Fruit fly (Drosophila melanogaster) whole organism, prepupa: Measurements from ENCODE around the gene eIF2beta.

Experiments used
- Blimp-1 ChIP-seq: fragments of 200-800 bp; sonication (Bioruptor generic); optimal IDR thresholded peaks from 3 replicates; lab custom pipeline; 2017; ENCODE audit warnings: missing biosample characterization, missing genetic modification characterization, mild to moderate bottlenecking, moderate library complexity, missing genetic modification reagents
- CG10631 ChIP-seq: fragments of 200-800 bp; sonication (Bioruptor generic); optimal IDR thresholded peaks from 2 replicates; lab custom pipeline; 2016; ENCODE audit warnings: missing biosample characterization, missing genetic modification characterization
- CG11294 ChIP-seq: fragments of 200-800 bp; sonication (Bioruptor generic); IDR thresholded peaks from 2 replicates; pipeline ENCODE4 v1.3.6; 2022; ENCODE audit warnings: missing biosample characterization, missing genetic modification characterization
- CG11902 ChIP-seq: fragments of 200-800 bp; sonication (Bioruptor generic); optimal IDR thresholded peaks from 3 replicates; lab custom pipeline; 2016; ENCODE audit warnings: missing biosample characterization, missing genetic modification characterization
- CG15336 ChIP-seq: fragments of 200-800 bp; sonication (Bioruptor generic); IDR thresholded peaks from 2 replicates; pipeline ENCODE4 v1.3.6; 2022; ENCODE audit warnings: missing biosample characterization, missing genetic modification characterization
- CG1621 ChIP-seq: fragments of 200-800 bp; sonication (Bioruptor generic); optimal IDR thresholded peaks from 3 replicates; lab custom pipeline; 2018; ENCODE audit warnings: missing biosample characterization, mild to moderate bottlenecking, missing genetic modification characterization
- CG16779 ChIP-seq: fragments of 200-800 bp; sonication (Bioruptor generic); optimal IDR thresholded peaks from 3 replicates; lab custom pipeline; 2017; ENCODE audit warnings: missing biosample characterization, mild to moderate bottlenecking, missing genetic modification characterization
- CG3032 ChIP-seq: fragments of 200-800 bp; optimal IDR thresholded peaks from 2 replicates; lab custom pipeline; 2019; ENCODE audit warnings: missing biosample characterization, mild to moderate bottlenecking, missing genetic modification characterization, moderate library complexity
- CG32006 ChIP-seq: fragments of 200-800 bp; sonication (Bioruptor generic); optimal IDR thresholded peaks from 3 replicates; lab custom pipeline; 2017; ENCODE audit warnings: missing biosample characterization, mild to moderate bottlenecking, missing genetic modification characterization
- CG3919 ChIP-seq: fragments of 200-800 bp; sonication (Bioruptor generic); optimal IDR thresholded peaks from 3 replicates; lab custom pipeline; 2016; ENCODE audit warnings: missing biosample characterization, missing genetic modification characterization
- CG4318 ChIP-seq: fragments of 200-800 bp; sonication (Bioruptor generic); optimal IDR thresholded peaks from 3 replicates; lab custom pipeline; 2017; ENCODE audit warnings: missing biosample characterization, mild to moderate bottlenecking, missing genetic modification characterization
- CG6163 ChIP-seq: fragments of 200-800 bp; sonication (Bioruptor generic); IDR thresholded peaks from 3 replicates; pipeline ENCODE4 v1.3.6; 2022; ENCODE audit warnings: missing biosample characterization, missing genetic modification characterization
- CG6276 ChIP-seq: fragments of 200-800 bp; sonication (Bioruptor generic); optimal IDR thresholded peaks from 2 replicates; lab custom pipeline; 2017; ENCODE audit warnings: missing biosample characterization, mild to moderate bottlenecking, missing genetic modification characterization
- CG6854 ChIP-seq: fragments of 200-800 bp; sonication (Bioruptor generic); optimal IDR thresholded peaks from 2 replicates; lab custom pipeline; 2017; ENCODE audit warnings: missing biosample characterization, mild to moderate bottlenecking, missing genetic modification characterization
- CG8119 ChIP-seq: fragments of 200-800 bp; sonication (Bioruptor generic); IDR thresholded peaks from 3 replicates; pipeline ENCODE4 v1.3.6; 2022; ENCODE audit warnings: missing biosample characterization, missing genetic modification characterization
- CG8319 ChIP-seq: fragments of 200-800 bp; sonication (Bioruptor generic); optimal IDR thresholded peaks from 3 replicates; lab custom pipeline; 2016; ENCODE audit warnings: missing biosample characterization, missing genetic modification characterization
- CG8632 ChIP-seq: fragments of 200-800 bp; sonication (Bioruptor generic); optimal IDR thresholded peaks from 3 replicates; lab custom pipeline; 2016; ENCODE audit warnings: missing biosample characterization, missing genetic modification characterization
- CG9139 ChIP-seq: fragments of 200-800 bp; sonication (Bioruptor generic); optimal IDR thresholded peaks from 3 replicates; lab custom pipeline; 2017; ENCODE audit warnings: missing biosample characterization, mild to moderate bottlenecking, missing genetic modification characterization
- Eip75B ChIP-seq: fragments of 200-800 bp; sonication (Bioruptor generic); optimal IDR thresholded peaks from 3 replicates; lab custom pipeline; 2016; ENCODE audit warnings: missing biosample characterization, missing genetic modification characterization
- Eip93F ChIP-seq: fragments of 200-800 bp; sonication (Bioruptor generic); optimal IDR thresholded peaks from 2 replicates; lab custom pipeline; 2016; ENCODE audit warnings: missing biosample characterization, mild to moderate bottlenecking, missing genetic modification characterization
- Ets96B ChIP-seq: fragments of 200-800 bp; optimal IDR thresholded peaks from 2 replicates; lab custom pipeline; 2019; ENCODE audit warnings: missing biosample characterization, mild to moderate bottlenecking, missing genetic modification characterization, moderate library complexity
- Gug ChIP-seq: fragments of 200-800 bp; sonication (Bioruptor generic); IDR thresholded peaks from 2 replicates; pipeline ENCODE4 v1.3.6; 2022; ENCODE audit warnings: missing biosample characterization, missing genetic modification characterization
- Hr38 ChIP-seq: sonication (Bioruptor generic); optimal IDR thresholded peaks from 2 replicates; lab custom pipeline; 2016; ENCODE audit warnings: missing biosample characterization, missing genetic modification characterization
- Hr39 ChIP-seq: fragments of 200-800 bp; sonication (Bioruptor generic); optimal IDR thresholded peaks from 2 replicates; lab custom pipeline; 2016; ENCODE audit warnings: missing biosample characterization, missing genetic modification characterization
- Hr4 ChIP-seq: fragments of 200-800 bp; sonication (Bioruptor generic); optimal IDR thresholded peaks from 3 replicates; lab custom pipeline; 2016; ENCODE audit warnings: missing biosample characterization, missing genetic modification characterization
- Met ChIP-seq: fragments of 200-800 bp; sonication (Bioruptor generic); optimal IDR thresholded peaks from 3 replicates; lab custom pipeline; 2016; ENCODE audit warnings: missing biosample characterization, missing genetic modification characterization
- OdsH ChIP-seq: fragments of 200-800 bp; sonication (Bioruptor generic); optimal IDR thresholded peaks from 3 replicates; lab custom pipeline; 2016; ENCODE audit warnings: missing biosample characterization, missing genetic modification characterization
- Smox ChIP-seq: fragments of 200-800 bp; sonication (Bioruptor generic); optimal IDR thresholded peaks from 3 replicates; lab custom pipeline; 2016; ENCODE audit warnings: missing biosample characterization, missing genetic modification characterization
- Sox14 ChIP-seq: fragments of 200-800 bp; sonication (Bioruptor generic); optimal IDR thresholded peaks from 3 replicates; lab custom pipeline; 2016; ENCODE audit warnings: missing biosample characterization, missing genetic modification characterization
- Sox15 ChIP-seq: fragments of 200-800 bp; sonication (Bioruptor generic); optimal IDR thresholded peaks from 3 replicates; lab custom pipeline; 2016; ENCODE audit warnings: missing biosample characterization, missing genetic modification characterization
- acj6 ChIP-seq: fragments of 200-800 bp; sonication (Bioruptor generic); optimal IDR thresholded peaks from 3 replicates; lab custom pipeline; 2016; ENCODE audit warnings: missing biosample characterization, missing genetic modification characterization
- eg ChIP-seq: fragments of 200-800 bp; sonication (Bioruptor generic); IDR thresholded peaks from 3 replicates; pipeline ENCODE4 v1.3.6; 2022; ENCODE audit warnings: missing biosample characterization, missing genetic modification characterization
- esn ChIP-seq: fragments of 200-800 bp; sonication (Bioruptor generic); optimal IDR thresholded peaks from 2 replicates; lab custom pipeline; 2016; ENCODE audit warnings: missing biosample characterization, mild to moderate bottlenecking, missing genetic modification characterization, moderate library complexity
- fd59A ChIP-seq: fragments of 200-800 bp; sonication (Bioruptor generic); optimal IDR thresholded peaks from 2 replicates; lab custom pipeline; 2017; ENCODE audit warnings: missing biosample characterization, mild to moderate bottlenecking, missing genetic modification characterization, missing genetic modification reagents
- fkh ChIP-seq: fragments of 200-800 bp; sonication (Bioruptor generic); optimal IDR thresholded peaks from 3 replicates; lab custom pipeline; 2017; ENCODE audit warnings: missing biosample characterization, mild to moderate bottlenecking, missing genetic modification characterization, moderate library complexity
- net ChIP-seq: fragments of 200-800 bp; sonication (Bioruptor generic); optimal IDR thresholded peaks from 3 replicates; lab custom pipeline; 2016; ENCODE audit warnings: missing biosample characterization, missing genetic modification characterization
- salr ChIP-seq, 2 experiments: fragments of 200-800 bp; sonication (Bioruptor generic); optimal IDR thresholded peaks; 3 replicates each; lab custom pipeline; 2016 to 2018; ENCODE audit warnings: missing biosample characterization in 2 of 2, missing genetic modification characterization in 2 of 2, mild to moderate bottlenecking in 1 of 2
- spab ChIP-seq: fragments of 200-800 bp; sonication (Bioruptor generic); optimal IDR thresholded peaks from 2 replicates; lab custom pipeline; 2017; ENCODE audit warnings: missing biosample characterization, mild to moderate bottlenecking, missing genetic modification characterization, missing genetic modification reagents
- ss ChIP-seq, 2 experiments: fragments of 200-800 bp; sonication (Bioruptor generic); optimal IDR thresholded peaks; 2 replicates in 1 of 2; 3 replicates in 1 of 2; lab custom pipeline; 2017 to 2018; ENCODE audit warnings: mild to moderate bottlenecking in 2 of 2, missing biosample characterization in 2 of 2, missing genetic modification characterization in 2 of 2, moderate library complexity in 1 of 2
- svp ChIP-seq: fragments of 200-800 bp; sonication (Bioruptor generic); peaks from one replicate; lab custom pipeline; 2016; ENCODE audit warnings: missing biosample characterization, missing genetic modification characterization
- vri ChIP-seq: fragments of 200-800 bp; sonication (Bioruptor generic); optimal IDR thresholded peaks from 3 replicates; lab custom pipeline; 2016; ENCODE audit warnings: missing biosample characterization, mild to moderate bottlenecking, missing genetic modification characterization

eIF2beta gene

DNA sequence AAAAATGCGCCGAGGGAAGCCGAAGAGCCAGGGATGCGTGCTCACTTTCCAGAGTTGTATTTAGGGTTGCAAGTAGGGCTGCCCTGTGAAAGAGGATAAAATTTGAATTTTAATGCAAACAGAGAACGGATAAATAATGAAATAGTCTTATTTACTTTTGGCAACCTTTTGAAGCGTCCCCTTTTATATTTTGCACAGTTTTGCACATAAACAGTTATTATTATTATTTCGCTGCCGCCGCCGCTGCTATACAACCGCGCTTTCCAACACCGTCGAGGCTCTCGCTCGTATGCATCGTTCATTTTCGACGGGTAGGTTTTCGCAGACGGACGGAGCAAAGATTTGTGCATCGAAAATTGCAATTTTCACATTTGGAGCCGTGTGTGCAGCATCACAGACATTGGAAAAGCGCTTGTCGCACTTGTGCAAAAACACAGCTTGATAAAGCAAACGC lies 11.7 kb downstream of the eIF2beta start, which contains the start of the genes sti and tral (continued):
- peak; percentile 70 for TF ChIP-seq Gug (GFP tag; lab: Robert Waterston, UW)
- TF ChIP-seq CG9139 (GFP tag; lab: Kevin White, UChicago), result peak; percentile 29
- peak; percentile 49 for TF ChIP-seq Ets96B (tag; lab: Kevin White, UChicago)
- TF ChIP-seq Smox (GFP tag; lab: Kevin White, UChicago), result no peak
- peak; percentile 90 for TF ChIP-seq Hr4 (GFP tag; lab: Kevin White, UChicago)
- TF ChIP-seq eg (GFP tag; lab: Robert Waterston, UW), result peak; percentile 69
- TF ChIP-seq CG1621 (tag; lab: Kevin White, UChicago), result peak; percentile 62
- TF ChIP-seq CG6163, result peak; percentile 68
- no peak for TF ChIP-seq CG16779 (tag; lab: Kevin White, UChicago)
- peak; percentile 22 for TF ChIP-seq Eip93F (GFP tag; lab: Kevin White, UChicago)
- peak; percentile 53 for TF ChIP-seq fd59A
- TF ChIP-seq spab (GFP tag; lab: Kevin White, UChicago), result no peak
- 0 out of 3 replicates have a peak, but pooled peaks have one; percentile 15 for TF ChIP-seq CG8119 (GFP tag; lab: Robert Waterston, UW)
- peak; percentile 71 for TF ChIP-seq CG3032 (tag; lab: Kevin White, UChicago)
- TF ChIP-seq CG6276 (GFP tag; lab: Kevin White, UChicago), result no peak
- peak; percentile 89 for TF ChIP-seq CG3919 (GFP tag; lab: Kevin White, UChicago)
- TF ChIP-seq Sox14 (GFP tag; lab: Kevin White, UChicago), result peak; percentile 87
- peak; percentile 84 for TF ChIP-seq CG8319
- TF ChIP-seq CG4318 (GFP tag; lab: Kevin White, UChicago), result peak; percentile 48
- TF ChIP-seq Hr39 (GFP tag; lab: Kevin White, UChicago), result peak; percentile 92
- peak; percentile 87 for TF ChIP-seq OdsH (GFP tag; lab: Kevin White, UChicago)
- TF ChIP-seq net, result no peak
- peak; percentile 52 for TF ChIP-seq Blimp-1
- no peak for TF ChIP-seq vri (GFP tag; lab: Kevin White, UChicago)
- peak; percentile 44 for TF ChIP-seq CG6854 (GFP tag; lab: Kevin White, UChicago)
- no peak for TF ChIP-seq CG32006 (GFP tag; lab: Kevin White, UChicago)
- peak in 1 of 2 experiments; percentile 58 for TF ChIP-seq ss (GFP tag; optimal IDR thresholded peaks at IDR 0.05; lab: Kevin White, UChicago)
- TF ChIP-seq CG15336 (GFP tag; lab: Robert Waterston, UW), result no peak; the same call in 1 of the 2 replicates
- TF ChIP-seq acj6, result no peak
- TF ChIP-seq Eip75B (GFP tag; lab: Kevin White, UChicago), result no peak
- peak; percentile 78 for TF ChIP-seq Hr38
- peak; percentile 87 for TF ChIP-seq Met
- TF ChIP-seq, all 60 proteins: peak for 44

DNA sequence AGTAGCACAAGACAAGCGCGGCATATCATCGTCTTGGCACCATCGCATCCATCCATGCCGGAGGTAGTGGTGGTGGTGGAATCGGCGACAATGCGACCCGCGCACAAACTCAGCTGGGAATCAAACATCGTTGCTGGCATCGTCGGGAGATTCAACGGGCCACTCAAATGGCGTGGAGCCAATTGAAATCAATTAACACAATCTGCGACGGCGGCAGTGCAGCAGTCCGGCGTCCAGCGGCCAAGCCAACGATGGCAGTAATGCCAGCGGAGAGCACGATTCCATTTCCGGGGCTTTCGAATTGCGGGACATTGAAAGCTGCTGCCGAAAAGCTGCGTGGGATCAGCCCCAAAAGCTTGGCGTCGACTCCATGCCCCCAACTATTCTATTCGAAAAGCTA lies 19.0 kb downstream of the eIF2beta start, which contains the start of gene CG10654:
Gene CG10654, minus strand, starts transcription at position 270 of the 400 bp plus-strand sequence.
- TF ChIP-seq CG8632 (GFP tag; lab: Kevin White, UChicago) (no peak), Smox (GFP tag; lab: Kevin White, UChicago) (no peak), Hr4 (GFP tag; lab: Kevin White, UChicago) (no peak), CG1621 (tag; lab: Kevin White, UChicago) (no peak), CG10631 (GFP tag; lab: Kevin White, UChicago) (no peak)

dm6 chr3L:12506963-12507552 lies 19.5 kb downstream of the eIF2beta start:
- TF ChIP-seq CG15336 (GFP tag; lab: Robert Waterston, UW) (no peak), Gug (GFP tag; lab: Robert Waterston, UW) (no peak), Blimp-1 (no peak), CG11294 (GFP tag; lab: Robert Waterston, UW) (no peak), CG6276 (GFP tag; lab: Kevin White, UChicago) (no peak), esn (GFP tag; lab: Kevin White, UChicago) (no peak), CG11902 (GFP tag; lab: Kevin White, UChicago) (no peak), Eip75B (GFP tag; lab: Kevin White, UChicago) (no peak), Hr4 (GFP tag; lab: Kevin White, UChicago) (no peak), CG9139 (GFP tag; lab: Kevin White, UChicago) (no peak), Sox15 (no peak), fkh (no peak), CG8119 (GFP tag; lab: Robert Waterston, UW) (no peak), svp (GFP tag; lab: Kevin White, UChicago) (no peak), salr (GFP tag; optimal IDR thresholded peaks at IDR 0.05; lab: Kevin White, UChicago) (no peak)
